Fruit fly (Drosophila melanogaster): ENCODE measurements around the gene sky.

dm6 chr2L:20940738-20941137, 22.0 kb upstream of the sky start:
- TF ChIP-seq dl (GFP tag; optimal IDR thresholded peaks at IDR 0.05; ENCODE audit: insufficient read depth in 1 of 2, partially characterized antibody in 2 of 2): no peak
- no peak for TF ChIP-seq OdsH (GFP tag; optimal IDR thresholded peaks at IDR 0.05)
- TF ChIP-seq Dfd (GFP tag; optimal IDR thresholded peaks at IDR 0.05): no peak
- no peak for TF ChIP-seq Hnf4 (GFP tag; optimal IDR thresholded peaks at IDR 0.05)
- no peak for TF ChIP-seq Hr78 (GFP tag; optimal IDR thresholded peaks at IDR 0.05)
- no peak for TF ChIP-seq pan (optimal IDR thresholded peaks at IDR 0.05)
- TF ChIP-seq usp (GFP tag; optimal IDR thresholded peaks at IDR 0.05): no peak
- TF ChIP-seq Dif (GFP tag; optimal IDR thresholded peaks at IDR 0.05; ENCODE audit: partially characterized antibody): no peak
- no peak for TF ChIP-seq Mio (GFP tag; optimal IDR thresholded peaks at IDR 0.05)
- TF ChIP-seq psq (GFP tag; optimal IDR thresholded peaks at IDR 0.05): no peak
- TF ChIP-seq br (GFP tag; optimal IDR thresholded peaks at IDR 0.05): no peak
